Fruit fly (Drosophila melanogaster) whole organism, embryonic: ENCODE measurements around the gene eIF4G2.

Experiments used
- CG10654 ChIP-seq: fragments of 200-800 bp; sonication (Bioruptor generic); optimal IDR thresholded peaks from 2 replicates; lab custom pipeline; 2016; ENCODE audit warnings: missing biosample characterization, missing genetic modification characterization
- CG11696 ChIP-seq: fragments of 200-800 bp; sonication (Bioruptor generic); IDR thresholded peaks from 2 replicates; pipeline ENCODE4 v1.3.6; 2022; ENCODE audit warnings: missing biosample characterization, missing genetic modification characterization
- CG12942 ChIP-seq: fragments of 200-800 bp; sonication (Bioruptor generic); optimal IDR thresholded peaks from 3 replicates; lab custom pipeline; 2016; ENCODE audit warnings: missing biosample characterization, missing genetic modification characterization
- CG13296 ChIP-seq: fragments of 200-800 bp; sonication (Bioruptor generic); optimal IDR thresholded peaks from 3 replicates; lab custom pipeline; 2018; ENCODE audit warnings: missing biosample characterization, mild to moderate bottlenecking, missing genetic modification characterization
- CG14050 ChIP-seq: fragments of 200-800 bp; sonication (Bioruptor generic); IDR thresholded peaks from 3 replicates; pipeline ENCODE4 v1.3.6; 2022; ENCODE audit warnings: missing biosample characterization, missing genetic modification characterization
- CG14441 ChIP-seq: fragments of 200-800 bp; sonication (Bioruptor generic); IDR thresholded peaks from 2 replicates; pipeline ENCODE4 v1.3.6; 2022; ENCODE audit warnings: missing biosample characterization, missing genetic modification characterization
- CG14667 ChIP-seq: fragments of 200-800 bp; sonication (Bioruptor generic); IDR thresholded peaks from 2 replicates; pipeline ENCODE4 v1.3.6; 2022; ENCODE audit warnings: missing biosample characterization, missing genetic modification characterization
- CG14965 ChIP-seq: fragments of 200-800 bp; sonication (Bioruptor generic); optimal IDR thresholded peaks from 2 replicates; lab custom pipeline; 2016; ENCODE audit warnings: missing biosample characterization, missing genetic modification characterization, borderline replicate concordance
- CG15601 ChIP-seq: fragments of 200-800 bp; sonication (Bioruptor generic); optimal IDR thresholded peaks from 3 replicates; lab custom pipeline; 2019; ENCODE audit warnings: missing biosample characterization, mild to moderate bottlenecking, missing genetic modification characterization, moderate library complexity
- CG16863 ChIP-seq: fragments of 200-800 bp; sonication (Bioruptor generic); optimal IDR thresholded peaks from 3 replicates; lab custom pipeline; 2016; ENCODE audit warnings: missing biosample characterization, missing genetic modification characterization
- CG17568 ChIP-seq: fragments of 200-800 bp; sonication (Bioruptor generic); optimal IDR thresholded peaks from 2 replicates; lab custom pipeline; 2018; ENCODE audit warnings: missing biosample characterization, mild to moderate bottlenecking, missing genetic modification characterization, moderate library complexity
- CG17912 ChIP-seq: fragments of 200-800 bp; sonication (Bioruptor generic); optimal IDR thresholded peaks from 2 replicates; lab custom pipeline; 2018; ENCODE audit warnings: missing biosample characterization, mild to moderate bottlenecking, missing genetic modification characterization
- CG18262 ChIP-seq: fragments of 200-800 bp; optimal IDR thresholded peaks from 3 replicates; lab custom pipeline; 2019; ENCODE audit warnings: missing biosample characterization, mild to moderate bottlenecking, missing genetic modification characterization, moderate library complexity
- CG3065 ChIP-seq: fragments of 200-800 bp; sonication (Bioruptor generic); optimal IDR thresholded peaks from 2 replicates; lab custom pipeline; 2016; ENCODE audit warnings: missing biosample characterization, missing genetic modification characterization
- CG3281 ChIP-seq: fragments of 200-800 bp; sonication (Bioruptor generic); optimal IDR thresholded peaks from 3 replicates; lab custom pipeline; 2017; ENCODE audit warnings: missing biosample characterization, mild to moderate bottlenecking, missing genetic modification characterization
- CG4282 ChIP-seq: fragments of 200-800 bp; sonication (Bioruptor generic); optimal IDR thresholded peaks from 2 replicates; lab custom pipeline; 2016; ENCODE audit warnings: missing biosample characterization, missing genetic modification characterization
- CG4820 ChIP-seq: fragments of 200-800 bp; sonication (Bioruptor generic); optimal IDR thresholded peaks from 3 replicates; lab custom pipeline; 2016; ENCODE audit warnings: missing biosample characterization, missing genetic modification characterization
- CG9609 ChIP-seq: fragments of 200-800 bp; sonication (Bioruptor generic); optimal IDR thresholded peaks from 3 replicates; lab custom pipeline; 2016; ENCODE audit warnings: missing biosample characterization, missing genetic modification characterization
- CG9727 ChIP-seq: fragments of 200-800 bp; sonication (Bioruptor generic); optimal IDR thresholded peaks from 3 replicates; lab custom pipeline; 2017; ENCODE audit warnings: missing biosample characterization, mild to moderate bottlenecking, missing genetic modification characterization
- CG9797 ChIP-seq: fragments of 200-800 bp; sonication (Bioruptor generic); optimal IDR thresholded peaks from 3 replicates; lab custom pipeline; 2018; ENCODE audit warnings: missing biosample characterization, mild to moderate bottlenecking, missing genetic modification characterization
- CG9817 ChIP-seq: fragments of 200-800 bp; sonication (Bioruptor generic); optimal IDR thresholded peaks from 2 replicates; lab custom pipeline; 2018; ENCODE audit warnings: missing biosample characterization, mild to moderate bottlenecking, missing genetic modification characterization, moderate library complexity
- CG9876 ChIP-seq: fragments of 200-800 bp; sonication (Bioruptor generic); optimal IDR thresholded peaks from 2 replicates; lab custom pipeline; 2016; ENCODE audit warnings: missing biosample characterization, missing genetic modification characterization
- CG9932 ChIP-seq: fragments of 200-800 bp; sonication (Bioruptor generic); IDR thresholded peaks from 2 replicates; pipeline ENCODE4 v1.3.6; 2022; ENCODE audit warnings: missing biosample characterization, missing genetic modification characterization
- Drgx ChIP-seq: fragments of 200-800 bp; sonication (Bioruptor generic); IDR thresholded peaks from 2 replicates; pipeline ENCODE4 v1.3.6; 2022; ENCODE audit warnings: missing biosample characterization, missing genetic modification characterization
- Fer3 ChIP-seq: fragments of 200-800 bp; sonication (Bioruptor generic); optimal IDR thresholded peaks from 2 replicates; lab custom pipeline; 2018; ENCODE audit warnings: missing biosample characterization, mild to moderate bottlenecking, missing genetic modification characterization, moderate library complexity
- H15 ChIP-seq: fragments of 200-800 bp; sonication (Bioruptor generic); IDR thresholded peaks from 3 replicates; pipeline ENCODE4 v1.3.6; 2022; ENCODE audit warnings: missing biosample characterization, missing genetic modification characterization
- HLH4C ChIP-seq: fragments of 200-800 bp; sonication (Bioruptor generic); IDR thresholded peaks from 3 replicates; pipeline ENCODE4 v1.3.6; 2022; ENCODE audit warnings: missing biosample characterization, missing genetic modification characterization; ENCODE audit not compliant: partially characterized antibody
- Jarid2 ChIP-seq: fragments of 200-800 bp; sonication (Bioruptor generic); optimal IDR thresholded peaks from 3 replicates; lab custom pipeline; 2017; ENCODE audit warnings: mild to moderate bottlenecking, missing biosample characterization, missing genetic modification reagents, missing genetic modification characterization
- Mes4 ChIP-seq: fragments of 200-800 bp; sonication (Bioruptor generic); optimal IDR thresholded peaks from 2 replicates; lab custom pipeline; 2016; ENCODE audit warnings: missing biosample characterization, missing genetic modification characterization
- NK7.1 ChIP-seq: fragments of 200-800 bp; sonication (Bioruptor generic); optimal IDR thresholded peaks from 3 replicates; lab custom pipeline; 2016; ENCODE audit warnings: missing biosample characterization, missing genetic modification characterization
- Sox102F ChIP-seq: fragments of 200-800 bp; sonication (Bioruptor generic); optimal IDR thresholded peaks from 2 replicates; lab custom pipeline; 2018; ENCODE audit warnings: missing biosample characterization, mild to moderate bottlenecking, missing genetic modification characterization, moderate library complexity
- ash1 ChIP-seq: fragments of 200-800 bp; sonication (Bioruptor generic); optimal IDR thresholded peaks from 2 replicates; lab custom pipeline; 2018; ENCODE audit warnings: missing biosample characterization, mild to moderate bottlenecking, missing genetic modification characterization
- ato ChIP-seq: fragments of 200-800 bp; sonication (Bioruptor generic); IDR thresholded peaks from 2 replicates; pipeline ENCODE4 v1.3.6; 2022; ENCODE audit warnings: missing biosample characterization, missing genetic modification characterization; ENCODE audit not compliant: partially characterized antibody
- chinmo ChIP-seq: fragments of 200-800 bp; sonication (Bioruptor generic); IDR thresholded peaks from 4 replicates; pipeline ENCODE4 v1.3.6; 2022; ENCODE audit warnings: missing biosample characterization, missing genetic modification characterization; ENCODE audit not compliant: partially characterized antibody
- disco-r ChIP-seq: fragments of 200-800 bp; sonication (Bioruptor generic); optimal IDR thresholded peaks from 2 replicates; lab custom pipeline; 2016; ENCODE audit warnings: missing biosample characterization, missing genetic modification characterization
- ewg ChIP-seq: fragments of 200-800 bp; sonication (Bioruptor generic); optimal IDR thresholded peaks from 3 replicates; lab custom pipeline; 2017; ENCODE audit warnings: mild to moderate bottlenecking, missing biosample characterization, missing genetic modification reagents, missing genetic modification characterization
- exex ChIP-seq: fragments of 200-800 bp; sonication (Bioruptor generic); optimal IDR thresholded peaks from 4 replicates; lab custom pipeline; 2018; ENCODE audit warnings: missing biosample characterization, mild to moderate bottlenecking, missing genetic modification characterization, moderate library complexity
- gfzf ChIP-seq: fragments of 200-800 bp; sonication (Bioruptor generic); optimal IDR thresholded peaks from 2 replicates; lab custom pipeline; 2016; ENCODE audit warnings: missing biosample characterization, mild to moderate bottlenecking, missing genetic modification characterization, moderate library complexity
- her ChIP-seq: fragments of 200-800 bp; sonication (Bioruptor generic); optimal IDR thresholded peaks from 2 replicates; lab custom pipeline; 2016; ENCODE audit warnings: missing biosample characterization, missing genetic modification characterization
- klu ChIP-seq: fragments of 200-800 bp; sonication (Bioruptor generic); IDR thresholded peaks from 2 replicates; pipeline ENCODE4 v1.3.6; 2022; ENCODE audit warnings: missing biosample characterization, missing genetic modification characterization
- nerfin-2 ChIP-seq: fragments of 200-800 bp; sonication (Bioruptor generic); IDR thresholded peaks from 2 replicates; pipeline ENCODE4 v1.3.6; 2022; ENCODE audit warnings: missing biosample characterization, missing genetic modification characterization; ENCODE audit not compliant: partially characterized antibody
- oc ChIP-seq: fragments of 200-800 bp; sonication (Bioruptor generic); optimal IDR thresholded peaks from 2 replicates; lab custom pipeline; 2018; ENCODE audit warnings: missing biosample characterization, mild to moderate bottlenecking, missing genetic modification characterization, moderate library complexity
- otp ChIP-seq: fragments of 200-800 bp; sonication (Bioruptor generic); IDR thresholded peaks from 3 replicates; pipeline ENCODE4, ENCODE4 v1.3.6; 2022; ENCODE audit warnings: missing biosample characterization, missing genetic modification characterization
- prd ChIP-seq, 3 experiments: fragments of >200 bp in 2 of 3; fragments of 200-800 bp in 1 of 3; sonication (Bioruptor generic) in 1 of 3; optimal IDR thresholded peaks in 2 of 3; IDR thresholded peaks in 1 of 3; 2 replicates in 2 of 3; 3 replicates in 1 of 3; pipeline versions ENCODE4 v1.3.6 to Lab custom; 2017 to 2022; ENCODE audit warnings: missing biosample characterization in 1 of 3, missing genetic modification characterization in 1 of 3
- trem ChIP-seq: fragments of 200-800 bp; optimal IDR thresholded peaks from 3 replicates; lab custom pipeline; 2019; ENCODE audit warnings: missing biosample characterization, mild to moderate bottlenecking, missing genetic modification characterization, moderate library complexity
- trh ChIP-seq: fragments of 200-800 bp; sonication (Bioruptor generic); optimal IDR thresholded peaks from 2 replicates; lab custom pipeline; 2016; ENCODE audit warnings: missing biosample characterization, missing genetic modification characterization
- tx ChIP-seq: fragments of 200-800 bp; sonication (Bioruptor generic); optimal IDR thresholded peaks from 2 replicates; lab custom pipeline; 2016; ENCODE audit warnings: missing biosample characterization, missing genetic modification characterization
- unc-4 ChIP-seq: fragments of 200-800 bp; sonication (Bioruptor generic); IDR thresholded peaks from 2 replicates; pipeline ENCODE4 v1.3.6; 2022; ENCODE audit warnings: missing biosample characterization, missing genetic modification characterization; ENCODE audit not compliant: partially characterized antibody
- zfh1 ChIP-seq: fragments of 200-800 bp; sonication (Bioruptor generic); IDR thresholded peaks from 3 replicates; pipeline ENCODE4 v1.3.6; 2022; ENCODE audit warnings: missing biosample characterization, missing genetic modification characterization

eIF4G2 gene

DNA sequence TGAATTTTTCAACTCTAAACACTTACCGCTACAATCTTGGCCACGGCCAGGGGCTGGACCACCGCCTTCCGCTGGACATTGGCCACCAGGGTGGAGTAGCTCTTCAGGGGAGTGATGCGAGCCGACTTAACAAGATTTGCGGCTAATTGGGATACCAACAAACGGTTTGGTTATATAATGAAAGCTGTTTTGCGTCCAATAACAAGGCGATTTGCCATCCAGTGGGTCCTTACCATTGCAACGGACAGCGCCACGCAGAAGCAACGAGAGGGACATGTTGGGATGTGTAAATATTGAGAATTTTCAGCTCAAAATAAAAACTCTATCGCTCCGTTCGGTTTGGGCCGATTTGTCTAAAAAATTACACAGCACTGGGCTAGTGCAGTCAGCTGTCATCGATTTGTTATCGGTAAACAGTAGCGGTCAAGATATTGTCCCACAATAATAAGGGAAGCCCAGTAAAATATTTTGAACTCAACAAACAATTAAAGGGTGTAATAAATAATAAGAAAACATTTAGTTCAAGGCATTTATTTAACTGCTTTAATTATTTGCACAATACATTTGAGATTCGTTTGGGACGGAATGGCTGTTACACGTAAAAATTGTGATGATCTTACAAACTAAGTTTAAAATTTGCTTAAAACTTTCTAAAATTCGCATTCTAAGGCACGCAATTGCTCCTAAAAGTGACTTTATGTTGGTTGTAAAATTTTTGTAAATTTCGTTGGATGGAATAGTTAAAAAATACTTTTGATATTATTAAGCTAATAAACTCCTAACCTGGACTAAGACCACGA, 58.6 kb downstream of the eIF4G2 start, which contains the start of gene SdhD (continued):
- TF ChIP-seq Jarid2 (GFP tag; lab: Kevin White, UChicago), result no peak
- TF ChIP-seq CG9797 (GFP tag; lab: Kevin White, UChicago), result no peak
- TF ChIP-seq CG9932 (GFP tag; lab: Robert Waterston, UW), result peak; percentile 56
- no peak for TF ChIP-seq CG3065 (GFP tag; lab: Kevin White, UChicago)
- TF ChIP-seq CG16863 (GFP tag; lab: Kevin White, UChicago), result no peak
- TF ChIP-seq Drgx (GFP tag; lab: Robert Waterston, UW), result no peak
- peak; percentile 71; the same call in 1 of the 2 replicates for TF ChIP-seq ato (GFP tag; lab: Robert Waterston, UW)
- TF ChIP-seq Mes4, result no peak
- TF ChIP-seq unc-4, result peak; percentile 48
- peak; percentile 10 for TF ChIP-seq CG4820 (GFP tag; lab: Kevin White, UChicago)
- no peak for TF ChIP-seq CG3281 (GFP tag; lab: Kevin White, UChicago)
- TF ChIP-seq H15, result peak; percentile 18; the same call in 1 of the 3 replicates
- TF ChIP-seq CG10654 (GFP tag; lab: Kevin White, UChicago), result no peak
- no peak for TF ChIP-seq trh (GFP tag; lab: Kevin White, UChicago)
- TF ChIP-seq her, result peak; percentile 47
- no peak for TF ChIP-seq CG14441 (GFP tag; lab: Robert Waterston, UW)
- TF ChIP-seq CG4282 (GFP tag; lab: Kevin White, UChicago), result no peak
- no peak for TF ChIP-seq CG9876
- no peak for TF ChIP-seq CG12942
- peak; percentile 39; the same call in 1 of the 2 replicates for TF ChIP-seq nerfin-2 (GFP tag; lab: Robert Waterston, UW)
- TF ChIP-seq CG14050 (GFP tag; lab: Robert Waterston, UW), result no peak
- no peak for TF ChIP-seq CG18262 (tag; lab: Kevin White, UChicago)
- TF ChIP-seq prd (optimal IDR thresholded peaks at IDR 0.05; lab: Kevin White, UChicago), result no peak
- no peak for TF ChIP-seq prd (GFP tag; IDR thresholded peaks at IDR 0.05; lab: Robert Waterston, UW)
- peak; percentile 10 for TF ChIP-seq gfzf (GFP tag; lab: Kevin White, UChicago)
- no peak for TF ChIP-seq Fer3 (tag; lab: Kevin White, UChicago)
- TF ChIP-seq CG9727, result no peak
- TF ChIP-seq CG17568, result no peak
- no peak for TF ChIP-seq klu (GFP tag; lab: Robert Waterston, UW)
- TF ChIP-seq otp (GFP tag; lab: Robert Waterston, UW), result no peak
- TF ChIP-seq exex, result peak; percentile 27
- no peak for TF ChIP-seq CG11696 (GFP tag; lab: Robert Waterston, UW)
- no peak for TF ChIP-seq Sox102F (GFP tag; lab: Kevin White, UChicago)
- TF ChIP-seq CG15601, result no peak
- TF ChIP-seq chinmo (GFP tag; lab: Robert Waterston, UW), result no peak
- no peak for TF ChIP-seq oc (tag; lab: Kevin White, UChicago)
- no peak for TF ChIP-seq disco-r (GFP tag; lab: Kevin White, UChicago)
- TF ChIP-seq ash1 (GFP tag; lab: Kevin White, UChicago), result no peak
- no peak for TF ChIP-seq CG9817 (tag; lab: Kevin White, UChicago)
- TF ChIP-seq ewg (GFP tag; lab: Kevin White, UChicago), result no peak
- TF ChIP-seq CG13296, result peak; percentile 15
- no peak for TF ChIP-seq CG14667
- TF ChIP-seq tx (GFP tag; lab: Kevin White, UChicago), result no peak
- no peak for TF ChIP-seq zfh1 (GFP tag; lab: Robert Waterston, UW)
- TF ChIP-seq trem (tag; lab: Kevin White, UChicago), result peak; percentile 36
- no peak for TF ChIP-seq NK7.1
- no peak for TF ChIP-seq CG14965 (GFP tag; lab: Kevin White, UChicago)
- no peak for TF ChIP-seq CG17912
- no peak for TF ChIP-seq CG9609 (GFP tag; lab: Kevin White, UChicago)
- peak; percentile 63 for TF ChIP-seq HLH4C (GFP tag; lab: Robert Waterston, UW)
